Fruit fly (Drosophila melanogaster) whole organism, embryonic: ENCODE data around the gene hng2.

ENCODE experiments used
- Awh ChIP-seq: fragments of 200-800 bp; sonication (Bioruptor generic); IDR thresholded peaks from 2 replicates; pipeline ENCODE4, ENCODE4 v1.3.6; 2022; ENCODE audit warnings: missing biosample characterization, missing genetic modification characterization
- Bgb ChIP-seq: fragments of 200-800 bp; sonication (Bioruptor generic); IDR thresholded peaks from 2 replicates; pipeline ENCODE4 v1.3.6; 2022; ENCODE audit warnings: missing biosample characterization, missing genetic modification characterization; ENCODE audit not compliant: partially characterized antibody
- CG10274 ChIP-seq: fragments of 200-800 bp; sonication (Bioruptor generic); optimal IDR thresholded peaks from 3 replicates; lab custom pipeline; 2017; ENCODE audit warnings: missing biosample characterization, mild to moderate bottlenecking, missing genetic modification characterization
- CG10366 ChIP-seq: fragments of 200-800 bp; sonication (Bioruptor generic); IDR thresholded peaks from 2 replicates; pipeline ENCODE4 v1.3.6; 2022; ENCODE audit warnings: missing biosample characterization, missing genetic modification characterization
- CG10979 ChIP-seq: fragments of 200-800 bp; sonication (Bioruptor generic); optimal IDR thresholded peaks from 2 replicates; lab custom pipeline; 2018; ENCODE audit warnings: missing biosample characterization, mild to moderate bottlenecking, missing genetic modification characterization, moderate library complexity
- CG15601 ChIP-seq: fragments of 200-800 bp; sonication (Bioruptor generic); optimal IDR thresholded peaks from 3 replicates; lab custom pipeline; 2019; ENCODE audit warnings: missing biosample characterization, mild to moderate bottlenecking, missing genetic modification characterization, moderate library complexity
- CG1603 ChIP-seq: fragments of 200-800 bp; sonication (Bioruptor generic); optimal IDR thresholded peaks from 2 replicates; lab custom pipeline; 2019; ENCODE audit warnings: missing biosample characterization, mild to moderate bottlenecking, missing genetic modification characterization, moderate library complexity
- CG17186 ChIP-seq: fragments of 200-800 bp; sonication (Bioruptor generic); optimal IDR thresholded peaks from 3 replicates; lab custom pipeline; 2017; ENCODE audit warnings: missing biosample characterization, missing genetic modification reagents, missing genetic modification characterization
- CG17385 ChIP-seq: fragments of 200-800 bp; sonication (Bioruptor generic); optimal IDR thresholded peaks from 3 replicates; lab custom pipeline; 2018; ENCODE audit warnings: missing biosample characterization, mild to moderate bottlenecking, missing genetic modification characterization
- CG18599 ChIP-seq: fragments of 200-800 bp; sonication (Bioruptor generic); optimal IDR thresholded peaks from 3 replicates; lab custom pipeline; 2017; ENCODE audit warnings: missing biosample characterization, missing genetic modification characterization, mild to moderate bottlenecking, moderate library complexity, missing genetic modification reagents
- CG2202 ChIP-seq: fragments of 200-800 bp; sonication (Bioruptor generic); optimal IDR thresholded peaks from 2 replicates; lab custom pipeline; 2018; ENCODE audit warnings: missing biosample characterization, mild to moderate bottlenecking, missing genetic modification characterization
- CG3163 ChIP-seq: fragments of 200-800 bp; sonication (Bioruptor generic); optimal IDR thresholded peaks from 3 replicates; lab custom pipeline; 2016; ENCODE audit warnings: missing biosample characterization, missing genetic modification characterization
- CG33213 ChIP-seq: fragments of 200-800 bp; sonication (Bioruptor generic); optimal IDR thresholded peaks from 3 replicates; lab custom pipeline; 2016; ENCODE audit warnings: missing biosample characterization, missing genetic modification characterization
- CG33557 ChIP-seq: fragments of 200-800 bp; sonication (Bioruptor generic); optimal IDR thresholded peaks from 2 replicates; lab custom pipeline; 2019; ENCODE audit warnings: missing biosample characterization, mild to moderate bottlenecking, missing genetic modification characterization, moderate library complexity
- CG42726 ChIP-seq: fragments of 200-800 bp; sonication (Bioruptor generic); IDR thresholded peaks from 2 replicates; pipeline ENCODE4 v1.3.6; 2022; ENCODE audit warnings: missing biosample characterization, missing genetic modification characterization; ENCODE audit not compliant: partially characterized antibody
- CG4820 ChIP-seq: fragments of 200-800 bp; sonication (Bioruptor generic); optimal IDR thresholded peaks from 3 replicates; lab custom pipeline; 2016; ENCODE audit warnings: missing biosample characterization, missing genetic modification characterization
- CG4854 ChIP-seq: fragments of 200-800 bp; sonication (Bioruptor generic); optimal IDR thresholded peaks from 2 replicates; lab custom pipeline; 2016; ENCODE audit warnings: missing biosample characterization, missing genetic modification characterization, inconsistent platforms
- CG7357 ChIP-seq: fragments of 200-800 bp; sonication (Bioruptor generic); IDR thresholded peaks from 3 replicates; pipeline ENCODE4 v1.3.6; 2022; ENCODE audit warnings: missing biosample characterization, missing genetic modification characterization
- CG7556 ChIP-seq: fragments of 200-800 bp; sonication (Bioruptor generic); optimal IDR thresholded peaks from 2 replicates; lab custom pipeline; 2017; ENCODE audit warnings: missing biosample characterization, mild to moderate bottlenecking, missing genetic modification characterization
- CG8478 ChIP-seq: fragments of >200 bp; optimal IDR thresholded peaks from 2 replicates; lab custom pipeline; 2018
- CG8765 ChIP-seq: fragments of 200-800 bp; sonication (Bioruptor generic); IDR thresholded peaks from 2 replicates; pipeline ENCODE4 v1.3.6; 2022; ENCODE audit warnings: missing biosample characterization, missing genetic modification characterization
- Chrac-16 ChIP-seq: fragments of 200-800 bp; sonication (Bioruptor generic); optimal IDR thresholded peaks from 3 replicates; lab custom pipeline; 2016; ENCODE audit warnings: missing biosample characterization, missing genetic modification characterization
- Dp ChIP-seq: fragments of 200-800 bp; sonication (Bioruptor generic); optimal IDR thresholded peaks from 2 replicates; lab custom pipeline; 2018; ENCODE audit warnings: missing biosample characterization, mild to moderate bottlenecking, missing genetic modification characterization, moderate library complexity
- Eip74EF ChIP-seq, 2 experiments: fragments of 200-800 bp in 1 of 2; fragments of >200 bp in 1 of 2; sonication (Bioruptor generic) in 1 of 2; optimal IDR thresholded peaks; 2 replicates each; lab custom pipeline; 2017 to 2019; ENCODE audit warnings: missing biosample characterization in 2 of 2, missing genetic modification characterization in 2 of 2, mild to moderate bottlenecking in 1 of 2, moderate library complexity in 1 of 2
- HmgZ ChIP-seq: fragments of 200-800 bp; sonication (Bioruptor generic); optimal IDR thresholded peaks from 2 replicates; lab custom pipeline; 2018; ENCODE audit warnings: missing biosample characterization, mild to moderate bottlenecking, missing genetic modification characterization
- Hmx ChIP-seq: fragments of 200-800 bp; sonication (Bioruptor generic); optimal IDR thresholded peaks from 2 replicates; lab custom pipeline; 2016; ENCODE audit warnings: missing biosample characterization, missing genetic modification characterization
- Jarid2 ChIP-seq: fragments of 200-800 bp; sonication (Bioruptor generic); optimal IDR thresholded peaks from 3 replicates; lab custom pipeline; 2017; ENCODE audit warnings: mild to moderate bottlenecking, missing biosample characterization, missing genetic modification reagents, missing genetic modification characterization
- Mrtf ChIP-seq: fragments of 200-800 bp; sonication (Bioruptor generic); IDR thresholded peaks from 3 replicates; pipeline ENCODE4 v1.3.6; 2022; ENCODE audit warnings: missing biosample characterization, missing genetic modification characterization
- TFAM ChIP-seq: fragments of 200-800 bp; sonication (Bioruptor generic); optimal IDR thresholded peaks from 2 replicates; lab custom pipeline; 2017; ENCODE audit warnings: missing biosample characterization, missing genetic modification characterization, inconsistent platforms
- ap ChIP-seq: fragments of 200-800 bp; sonication (Bioruptor generic); IDR thresholded peaks from 2 replicates; pipeline ENCODE4 v1.3.6; 2022; ENCODE audit warnings: missing biosample characterization, missing genetic modification characterization
- bab2 ChIP-seq: fragments of 200-800 bp; sonication (Bioruptor generic); optimal IDR thresholded peaks from 2 replicates; lab custom pipeline; 2016; ENCODE audit warnings: missing biosample characterization, missing genetic modification characterization
- bbx ChIP-seq: fragments of 200-800 bp; sonication (Bioruptor generic); IDR thresholded peaks from 2 replicates; pipeline ENCODE4 v1.3.6; 2022; ENCODE audit warnings: missing biosample characterization, missing genetic modification characterization; ENCODE audit not compliant: partially characterized antibody
- btn ChIP-seq: fragments of 200-800 bp; sonication (Bioruptor generic); optimal IDR thresholded peaks from 2 replicates; lab custom pipeline; 2016; ENCODE audit warnings: missing biosample characterization, missing genetic modification characterization
- dysf ChIP-seq: fragments of 200-800 bp; sonication (Bioruptor generic); IDR thresholded peaks from 3 replicates; pipeline ENCODE4 v1.3.6; 2022; ENCODE audit warnings: missing biosample characterization, missing genetic modification characterization
- eve ChIP-seq, 2 experiments: fragments of >200 bp; optimal IDR thresholded peaks; 2 replicates each; lab custom pipeline; 2017; ENCODE audit warnings: missing biosample characterization in 2 of 2, missing genetic modification characterization in 2 of 2
- eyg ChIP-seq: fragments of 200-800 bp; sonication (Bioruptor generic); optimal IDR thresholded peaks from 3 replicates; lab custom pipeline; 2016; ENCODE audit warnings: missing biosample characterization, missing genetic modification characterization
- fd102C ChIP-seq: fragments of 200-800 bp; sonication (Bioruptor generic); optimal IDR thresholded peaks from 2 replicates; lab custom pipeline; 2018; ENCODE audit warnings: missing biosample characterization, mild to moderate bottlenecking, missing genetic modification characterization, moderate library complexity
- fd64A ChIP-seq: fragments of 200-800 bp; sonication (Bioruptor generic); optimal IDR thresholded peaks from 3 replicates; lab custom pipeline; 2018; ENCODE audit warnings: missing biosample characterization, mild to moderate bottlenecking, missing genetic modification characterization
- fu2 ChIP-seq: fragments of 200-800 bp; sonication (Bioruptor generic); optimal IDR thresholded peaks from 2 replicates; lab custom pipeline; 2016; ENCODE audit warnings: missing biosample characterization, missing genetic modification characterization
- gcm ChIP-seq: fragments of 200-800 bp; sonication (Bioruptor generic); optimal IDR thresholded peaks from 2 replicates; lab custom pipeline; 2019; ENCODE audit warnings: missing biosample characterization, mild to moderate bottlenecking, missing genetic modification characterization, moderate library complexity
- gt ChIP-seq: fragments of 200-800 bp; sonication (Bioruptor generic); IDR thresholded peaks from 2 replicates; pipeline ENCODE4 v1.3.6; 2022; ENCODE audit warnings: missing biosample characterization, missing genetic modification characterization
- her ChIP-seq: fragments of 200-800 bp; sonication (Bioruptor generic); optimal IDR thresholded peaks from 2 replicates; lab custom pipeline; 2016; ENCODE audit warnings: missing biosample characterization, missing genetic modification characterization
- ind ChIP-seq: fragments of 200-800 bp; sonication (Bioruptor generic); optimal IDR thresholded peaks from 3 replicates; lab custom pipeline; 2016; ENCODE audit warnings: missing biosample characterization, missing genetic modification characterization
- insv ChIP-seq, 2 experiments: fragments of 200-800 bp; sonication (Bioruptor generic); optimal IDR thresholded peaks; 3 replicates each; lab custom pipeline; 2016 to 2018; ENCODE audit warnings: missing biosample characterization in 2 of 2, missing genetic modification characterization in 2 of 2
- knrl ChIP-seq: fragments of 200-800 bp; sonication (Bioruptor generic); IDR thresholded peaks from 3 replicates; pipeline ENCODE4 v1.3.6; 2022; ENCODE audit warnings: missing biosample characterization, missing genetic modification characterization; ENCODE audit not compliant: partially characterized antibody
- onecut ChIP-seq: fragments of 200-800 bp; sonication (Bioruptor generic); IDR thresholded peaks from 2 replicates; pipeline ENCODE4 v1.3.6; 2022; ENCODE audit warnings: missing biosample characterization, missing genetic modification characterization
- p53 ChIP-seq: fragments of 200-800 bp; sonication (Bioruptor generic); optimal IDR thresholded peaks from 2 replicates; lab custom pipeline; 2016; ENCODE audit warnings: missing biosample characterization, missing genetic modification characterization
- sd ChIP-seq: fragments of 200-800 bp; sonication (Bioruptor generic); optimal IDR thresholded peaks from 3 replicates; lab custom pipeline; 2018; ENCODE audit warnings: missing biosample characterization, mild to moderate bottlenecking, missing genetic modification characterization, moderate library complexity
- unc-4 ChIP-seq: fragments of 200-800 bp; sonication (Bioruptor generic); IDR thresholded peaks from 2 replicates; pipeline ENCODE4 v1.3.6; 2022; ENCODE audit warnings: missing biosample characterization, missing genetic modification characterization; ENCODE audit not compliant: partially characterized antibody
- zen ChIP-seq: fragments of 200-800 bp; sonication (Bioruptor generic); optimal IDR thresholded peaks from 3 replicates; lab custom pipeline; 2018; ENCODE audit warnings: missing biosample characterization, mild to moderate bottlenecking, missing genetic modification characterization, moderate library complexity

Gene hng2

dm6 chr3R:8846154-8846648 is 40.1 kb downstream of the hng2 start (continued):
- TF ChIP-seq CG7556, result peak; percentile 48
- no peak for TF ChIP-seq CG8765 (GFP tag; lab: Robert Waterston, UW)
- TF ChIP-seq ind (GFP tag; lab: Kevin White, UChicago), result no peak
- peak; percentile 50 for TF ChIP-seq CG33557 (GFP tag; lab: Kevin White, UChicago)
- peak; percentile 71 for TF ChIP-seq Bgb (GFP tag; lab: Robert Waterston, UW)
- no peak for TF ChIP-seq CG10366
- TF ChIP-seq bbx, result peak; percentile 76
- peak; percentile 57 for TF ChIP-seq CG18599 (GFP tag; lab: Kevin White, UChicago)
- no peak for TF ChIP-seq TFAM (GFP tag; lab: Kevin White, UChicago)
- no peak for TF ChIP-seq eve (GFP tag; optimal IDR thresholded peaks at IDR 0.05; lab: Kevin White, UChicago)
- TF ChIP-seq Mrtf (GFP tag; lab: Robert Waterston, UW), result no peak
- TF ChIP-seq Jarid2 (GFP tag; lab: Kevin White, UChicago), result peak; percentile 97
- peak; percentile 58 for TF ChIP-seq CG33213 (GFP tag; lab: Kevin White, UChicago)
- peak; percentile 34 for TF ChIP-seq CG4854
- peak; percentile 66 for TF ChIP-seq CG1603 (tag; lab: Kevin White, UChicago)
- no peak for TF ChIP-seq CG8478 (lab: Kevin White, UChicago)
- peak; percentile 39 for TF ChIP-seq eyg (GFP tag; lab: Kevin White, UChicago)
- peak; percentile 35 for TF ChIP-seq CG17385 (GFP tag; lab: Kevin White, UChicago)
- peak in 1 of 2 experiments; percentile 83 for TF ChIP-seq insv (GFP tag; optimal IDR thresholded peaks at IDR 0.05; lab: Kevin White, UChicago)
- TF ChIP-seq CG10979, result peak; percentile 36
- no peak for TF ChIP-seq Chrac-16 (GFP tag; lab: Kevin White, UChicago)
- TF ChIP-seq ap (GFP tag; lab: Robert Waterston, UW), result no peak
- TF ChIP-seq CG42726 (GFP tag; lab: Robert Waterston, UW), result peak; percentile 66; the same call in 1 of the 2 replicates
- peak; percentile 76 for TF ChIP-seq her (GFP tag; lab: Kevin White, UChicago)
- peak; percentile 71 for TF ChIP-seq fd64A (GFP tag; lab: Kevin White, UChicago)
- peak in 1 of 2 experiments; percentile 78 for TF ChIP-seq Eip74EF (GFP tag; optimal IDR thresholded peaks at IDR 0.05; lab: Kevin White, UChicago)
- no peak; the same call in 2 of the 3 replicates for TF ChIP-seq CG7357 (GFP tag; lab: Robert Waterston, UW)
- peak; percentile 35 for TF ChIP-seq CG17186 (GFP tag; lab: Kevin White, UChicago)
- peak; percentile 40 for TF ChIP-seq bab2 (GFP tag; lab: Kevin White, UChicago)
- peak; percentile 36 for TF ChIP-seq fd102C (GFP tag; lab: Kevin White, UChicago)
- peak; percentile 42; the same call in 1 of the 2 replicates for TF ChIP-seq unc-4 (GFP tag; lab: Robert Waterston, UW)
- no peak for TF ChIP-seq fu2 (GFP tag; lab: Kevin White, UChicago)
- TF ChIP-seq HmgZ, result peak; percentile 75
- TF ChIP-seq CG2202 (tag; lab: Kevin White, UChicago), result peak; percentile 17
- TF ChIP-seq zen (tag; lab: Kevin White, UChicago), result peak; percentile 43
- TF ChIP-seq btn (GFP tag; lab: Kevin White, UChicago), result peak; percentile 12
- TF ChIP-seq knrl (GFP tag; lab: Robert Waterston, UW), result no peak; the same call in 2 of the 3 replicates
- TF ChIP-seq CG3163 (GFP tag; lab: Kevin White, UChicago), result peak; percentile 52
- peak; percentile 10 for TF ChIP-seq Dp (GFP tag; lab: Kevin White, UChicago)
- no peak; the same call in 2 of the 3 replicates for TF ChIP-seq dysf
- no peak for TF ChIP-seq gt
- no peak for TF ChIP-seq p53 (GFP tag; lab: Kevin White, UChicago)
- peak; percentile 94 for TF ChIP-seq gcm
- TF ChIP-seq CG10274 (GFP tag; lab: Kevin White, UChicago), result no peak
- peak; percentile 96 for TF ChIP-seq sd (tag; lab: Kevin White, UChicago)
- peak; percentile 51 for TF ChIP-seq CG15601 (tag; lab: Kevin White, UChicago)
- peak; percentile 71; the same call in 1 of the 2 replicates for TF ChIP-seq Awh (GFP tag; lab: Robert Waterston, UW)
- TF ChIP-seq onecut (GFP tag; lab: Robert Waterston, UW), result peak; percentile 19
- TF ChIP-seq Hmx (GFP tag; lab: Kevin White, UChicago), result no peak
- TF ChIP-seq CG4820 (GFP tag; lab: Kevin White, UChicago), result no peak
